Worm (Caenorhabditis elegans) whole organism, L3 larva: ENCODE results near the gene str-44.
A peak's percentile ranks its signal among the peaks of the same experiment; 100 is the strongest.

Source experiments
- R02D3.7 ChIP-seq: fragments of 150-350 bp; optimal IDR thresholded peaks from 2 replicates; lab custom pipeline; 2014; ENCODE audit warnings: missing biosample characterization, missing genetic modification characterization
- ZK546.5 ChIP-seq: sonication (generic microtip); optimal IDR thresholded peaks from 2 replicates; lab custom pipeline; 2017; ENCODE audit warnings: missing biosample characterization, missing genetic modification characterization
- aly-2 ChIP-seq: fragments of 150-350 bp; optimal IDR thresholded peaks from 2 replicates; lab custom pipeline; 2014; ENCODE audit warnings: missing biosample characterization, missing genetic modification characterization
- ama-1 ChIP-seq: fragments of 150-350 bp; optimal IDR thresholded peaks from 2 replicates; lab custom pipeline; 2018
- ceh-16 ChIP-seq: sonication (generic microtip); optimal IDR thresholded peaks from 2 replicates; lab custom pipeline; 2017; ENCODE audit warnings: missing biosample characterization, missing genetic modification characterization
- ceh-28 ChIP-seq: fragments of 150-350 bp; optimal IDR thresholded peaks from 2 replicates; lab custom pipeline; 2014; ENCODE audit warnings: missing biosample characterization, missing genetic modification reagents, missing genetic modification characterization
- ceh-82 ChIP-seq: fragments of 150-350 bp; optimal IDR thresholded peaks from 2 replicates; lab custom pipeline; 2014; ENCODE audit warnings: missing biosample characterization, missing genetic modification characterization
- daf-12 ChIP-seq: fragments of 150-350 bp; optimal IDR thresholded peaks from 2 replicates; lab custom pipeline; 2014; ENCODE audit warnings: missing biosample characterization, missing genetic modification reagents, missing genetic modification characterization
- egl-27 ChIP-seq: sonication (generic microtip); optimal IDR thresholded peaks from 4 replicates; lab custom pipeline; 2017; ENCODE audit warnings: missing biosample characterization, missing genetic modification reagents, missing genetic modification characterization
- elt-1 ChIP-seq: fragments of 150-350 bp; optimal IDR thresholded peaks from 2 replicates; lab custom pipeline; 2014; ENCODE audit warnings: missing biosample characterization, missing genetic modification characterization
- elt-2 ChIP-seq: sonication (generic microtip); optimal IDR thresholded peaks from 2 replicates; lab custom pipeline; 2016; ENCODE audit warnings: missing genetic modification reagents, mild to moderate bottlenecking, missing genetic modification characterization, missing compliant biosample characterization
- elt-3 ChIP-seq, 3 experiments: fragments of 150-350 bp in 1 of 3; sonication (generic microtip) in 2 of 3; optimal IDR thresholded peaks; 2 replicates in 2 of 3; 4 replicates in 1 of 3; lab custom pipeline; 2014 to 2017; ENCODE audit warnings: missing biosample characterization in 3 of 3, missing genetic modification characterization in 3 of 3
- fkh-10 ChIP-seq: sonication (generic microtip); optimal IDR thresholded peaks from 2 replicates; lab custom pipeline; 2017; ENCODE audit warnings: missing biosample characterization, missing genetic modification reagents, missing genetic modification characterization
- fkh-2 ChIP-seq: fragments of 150-350 bp; optimal IDR thresholded peaks from 2 replicates; lab custom pipeline; 2014; ENCODE audit warnings: missing biosample characterization, missing genetic modification reagents, missing genetic modification characterization
- fos-1 ChIP-seq: fragments of 150-350 bp; optimal IDR thresholded peaks from 2 replicates; lab custom pipeline; 2014; ENCODE audit warnings: missing biosample characterization, missing genetic modification characterization
- hmg-11 ChIP-seq: sonication (generic microtip); optimal IDR thresholded peaks from 2 replicates; lab custom pipeline; 2016; ENCODE audit warnings: missing genetic modification characterization, missing compliant biosample characterization
- lin-15B ChIP-seq: fragments of 150-350 bp; optimal IDR thresholded peaks from 2 replicates; lab custom pipeline; 2014; ENCODE audit warnings: missing biosample characterization, missing genetic modification characterization
- lin-39 ChIP-seq: fragments of 150-350 bp; optimal IDR thresholded peaks from 2 replicates; lab custom pipeline; 2018; ENCODE audit warnings: missing biosample characterization, missing genetic modification reagents, missing genetic modification characterization
- lsy-12 ChIP-seq: sonication (generic microtip); optimal IDR thresholded peaks from 2 replicates; lab custom pipeline; 2016; ENCODE audit warnings: mild to moderate bottlenecking, missing genetic modification characterization, missing compliant biosample characterization
- mdl-1 ChIP-seq: fragments of 150-350 bp; optimal IDR thresholded peaks from 2 replicates; lab custom pipeline; 2014; ENCODE audit warnings: missing biosample characterization, missing genetic modification characterization
- mml-1 ChIP-seq: fragments of 150-350 bp; sonication (generic microtip); optimal IDR thresholded peaks from 3 replicates; lab custom pipeline; 2014; ENCODE audit warnings: missing biosample characterization, missing genetic modification characterization
- nfya-1 ChIP-seq: sonication (generic microtip); optimal IDR thresholded peaks from 2 replicates; lab custom pipeline; 2017; ENCODE audit warnings: missing genetic modification characterization, mild to moderate bottlenecking, missing compliant biosample characterization, antibody characterized with exemption, moderate library complexity; ENCODE audit not compliant: insufficient read depth
- nhr-11 ChIP-seq: fragments of 150-350 bp; optimal IDR thresholded peaks from 2 replicates; lab custom pipeline; 2014; ENCODE audit warnings: missing biosample characterization, missing genetic modification characterization
- nhr-12 ChIP-seq: fragments of 150-350 bp; optimal IDR thresholded peaks from 2 replicates; lab custom pipeline; 2014; ENCODE audit warnings: missing biosample characterization, missing genetic modification characterization
- nhr-237 ChIP-seq: fragments of 150-350 bp; optimal IDR thresholded peaks from 2 replicates; lab custom pipeline; 2014; ENCODE audit warnings: missing biosample characterization, missing genetic modification characterization
- nhr-25 ChIP-seq: sonication (generic microtip); optimal IDR thresholded peaks from 2 replicates; lab custom pipeline; 2017; ENCODE audit warnings: missing biosample characterization, missing genetic modification characterization
- nhr-28 ChIP-seq: fragments of 150-350 bp; optimal IDR thresholded peaks from 2 replicates; lab custom pipeline; 2014; ENCODE audit warnings: missing biosample characterization, missing genetic modification characterization
- nhr-43 ChIP-seq: sonication (generic microtip); optimal IDR thresholded peaks from 2 replicates; lab custom pipeline; 2016; ENCODE audit warnings: mild to moderate bottlenecking, missing genetic modification characterization, missing compliant biosample characterization; ENCODE audit not compliant: poor library complexity, severe bottlenecking
- nhr-67 ChIP-seq: fragments of 150-350 bp; optimal IDR thresholded peaks from 2 replicates; lab custom pipeline; 2014; ENCODE audit warnings: missing biosample characterization, missing genetic modification characterization
- nhr-76 ChIP-seq: fragments of 150-350 bp; sonication (generic microtip); optimal IDR thresholded peaks from 5 replicates; lab custom pipeline; 2014; ENCODE audit warnings: missing biosample characterization, missing genetic modification characterization
- pha-4 ChIP-seq: fragments of 150-350 bp; optimal IDR thresholded peaks from 2 replicates; lab custom pipeline; 2014; ENCODE audit warnings: missing biosample characterization, missing genetic modification reagents, missing genetic modification characterization
- skn-1 ChIP-seq: fragments of 150-350 bp; optimal IDR thresholded peaks from 2 replicates; lab custom pipeline; 2014; ENCODE audit warnings: missing biosample characterization, missing genetic modification characterization
- snpc-4 ChIP-seq: fragments of 150-350 bp; optimal IDR thresholded peaks from 2 replicates; lab custom pipeline; 2014; ENCODE audit warnings: missing biosample characterization, missing genetic modification characterization
- tbx-2 ChIP-seq: sonication (generic microtip); optimal IDR thresholded peaks from 2 replicates; lab custom pipeline; 2016; ENCODE audit warnings: mild to moderate bottlenecking, missing genetic modification characterization, missing compliant biosample characterization
- unc-39 ChIP-seq: sonication (generic microtip); optimal IDR thresholded peaks from 4 replicates; lab custom pipeline; 2017; ENCODE audit warnings: missing biosample characterization, missing genetic modification characterization
- unc-62 ChIP-seq: fragments of 150-350 bp; sonication (generic microtip); optimal IDR thresholded peaks from 4 replicates; lab custom pipeline; 2014; ENCODE audit warnings: missing biosample characterization, missing genetic modification reagents, missing genetic modification characterization

The str-44 gene

ce11 chrIV:7144670-7145257 lies 32.2 kb upstream of the str-44 start, which contains the start of gene hecd-1:
hecd-1 (minus strand) TSS chrIV:7144720.
- TF ChIP-seq lin-15B (tag; lab: Kevin White, UChicago), result peak; percentile 30
- peak; percentile 7 for TF ChIP-seq nhr-25 (tag; lab: Kevin White, UChicago)
- TF ChIP-seq elt-3 (tag; optimal IDR thresholded peaks at IDR 0.05; lab: Kevin White, UChicago), result no peak
- TF ChIP-seq pha-4 (tag; lab: Kevin White, UChicago), result no peak
- no peak for TF ChIP-seq ZK546.5
- TF ChIP-seq ceh-82, result no peak

ce11 chrIV:7147722-7148121 lies 29.3 kb upstream of the str-44 start:
- TF ChIP-seq lin-15B (tag; lab: Kevin White, UChicago) (peak; percentile 8), fkh-10 (no peak), elt-2 (tag; lab: Kevin White, UChicago) (peak; percentile 11), nfya-1 (peak; percentile 32), mdl-1 (no peak), snpc-4 (tag; lab: Kevin White, UChicago) (peak; percentile 55), pha-4 (tag; lab: Kevin White, UChicago) (peak; percentile 90), hmg-11 (tag; lab: Kevin White, UChicago) (peak; percentile 33), ceh-16 (tag; lab: Kevin White, UChicago) (no peak)

ce11 chrIV:7149020-7149601 lies 27.9 kb upstream of the str-44 start, which contains the start of gene C34D4.4:
C34D4.4 (plus strand) TSS chrIV:7149361.
- TF ChIP-seq lin-39 (tag; lab: Kevin White, UChicago) (peak; percentile 14), lin-15B (tag; lab: Kevin White, UChicago) (peak; percentile 48), nhr-25 (tag; lab: Kevin White, UChicago) (peak; percentile 16), hmg-11 (tag; lab: Kevin White, UChicago) (peak; percentile 23), nfya-1 (peak; percentile 75), ama-1 (lab: Kevin White, UChicago) (peak; percentile 16), ceh-16 (tag; lab: Kevin White, UChicago) (no peak), unc-39 (no peak), nhr-237 (no peak), snpc-4 (tag; lab: Kevin White, UChicago) (peak; percentile 28)
- TF ChIP-seq, all 47 proteins: peak for 7

- TF ChIP-seq mml-1 (tag; lab: Kevin White, UChicago) (no peak), ZK546.5 (no peak), daf-12 (no peak), lin-15B (tag; lab: Kevin White, UChicago) (no peak), unc-62 (GFP tag; lab: Kevin White, UChicago) (no peak), aly-2 (tag; lab: Kevin White, UChicago) (no peak), pha-4 (tag; lab: Kevin White, UChicago) (no peak), fkh-10 (no peak), nhr-43 (no peak), R02D3.7 (no peak), nhr-12 (tag; lab: Kevin White, UChicago) (no peak), egl-27 (tag; lab: Kevin White, UChicago) (no peak), skn-1 (no peak), lin-39 (tag; lab: Kevin White, UChicago) (no peak)
- TF ChIP-seq, all 47 proteins: peak for 0
Observed at ce11 chrIV:7152409-7152808, 24.6 kb upstream of the str-44 start, which contains the start of gene col-113. col-113 (minus strand) TSS chrIV:7152509.

DNA sequence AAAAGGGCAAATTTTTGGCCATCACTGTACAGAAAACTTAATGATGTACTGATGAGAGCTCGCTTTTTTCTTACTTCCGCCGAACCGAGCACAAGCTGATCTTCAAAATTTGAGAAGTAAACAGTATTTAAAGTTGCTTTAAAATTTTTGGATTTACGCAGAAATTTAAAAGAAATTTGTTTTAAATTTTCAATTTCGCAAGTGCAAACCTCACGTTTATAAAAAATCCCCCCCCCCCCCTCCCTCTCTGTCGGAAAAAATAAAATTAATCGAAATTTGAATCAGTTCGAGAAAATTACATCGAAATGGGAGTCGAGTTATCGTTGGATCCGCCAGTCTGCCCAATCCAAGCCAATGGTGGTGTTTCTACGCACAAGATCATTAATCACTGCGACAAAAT lies 23.6 kb upstream of the str-44 start, which contains the start of gene C34D4.3:
TSS of gene C34D4.3 (plus strand) at position 301 of the 400 bp plus-strand sequence.
- TF ChIP-seq lsy-12 (tag; lab: Kevin White, UChicago) (no peak), nhr-76 (tag; lab: Kevin White, UChicago) (no peak), ZK546.5 (no peak), nhr-11 (tag; lab: Kevin White, UChicago) (no peak), nhr-237 (no peak), fos-1 (tag; lab: Kevin White, UChicago) (no peak), nhr-28 (no peak), ceh-28 (tag; lab: Kevin White, UChicago) (no peak), elt-1 (tag; lab: Kevin White, UChicago) (no peak), lin-15B (tag; lab: Kevin White, UChicago) (no peak), tbx-2 (no peak), nhr-67 (no peak), daf-12 (no peak), lin-39 (tag; lab: Kevin White, UChicago) (no peak), aly-2 (tag; lab: Kevin White, UChicago) (no peak), fkh-2 (no peak)
